Worm (Caenorhabditis elegans) whole organism, young adult: ENCODE data around the gene T26H8.4.

Experiments used
- B0019.2 ChIP-seq: fragments of 200-800 bp; sonication (Bioruptor generic); conservative IDR thresholded peaks from 2 replicates; pipeline ENCODE4 v1.3.6; 2022; ENCODE audit warnings: missing genetic modification reagents, missing genetic modification characterization, missing compliant biosample characterization
- B0261.1 ChIP-seq: sonication (generic microtip); optimal IDR thresholded peaks from 2 replicates; lab custom pipeline; 2016; ENCODE audit warnings: mild to moderate bottlenecking, missing genetic modification characterization, moderate library complexity, missing compliant biosample characterization
- F10E7.11 ChIP-seq: sonication (generic microtip); optimal IDR thresholded peaks from 2 replicates; lab custom pipeline; 2017; ENCODE audit warnings: mild to moderate bottlenecking, missing genetic modification characterization, moderate library complexity, missing compliant biosample characterization
- F22D6.2 ChIP-seq: sonication (generic microtip); optimal IDR thresholded peaks from 2 replicates; lab custom pipeline; 2016; ENCODE audit warnings: mild to moderate bottlenecking, missing genetic modification characterization, missing compliant biosample characterization
- F37B4.10 ChIP-seq: fragments of 200-800 bp; sonication (Bioruptor generic); IDR thresholded peaks from 2 replicates; pipeline ENCODE4 v1.3.6; 2022; ENCODE audit warnings: missing genetic modification characterization, missing compliant biosample characterization
- F52B5.7 ChIP-seq: sonication (generic microtip); optimal IDR thresholded peaks from 2 replicates; lab custom pipeline; 2016; ENCODE audit warnings: mild to moderate bottlenecking, missing genetic modification characterization, missing compliant biosample characterization
- F55B11.4 ChIP-seq: sonication (generic microtip); optimal IDR thresholded peaks from 2 replicates; lab custom pipeline; 2016; ENCODE audit warnings: missing compliant biosample characterization, missing genetic modification characterization, borderline replicate concordance; ENCODE audit not compliant: insufficient read depth
- K11D2.4 ChIP-seq: fragments of 200-800 bp; sonication (Bioruptor generic); IDR thresholded peaks from 2 replicates; pipeline ENCODE4 v1.3.6; 2022; ENCODE audit warnings: missing genetic modification reagents, missing genetic modification characterization, missing compliant biosample characterization
- K12H6.12 ChIP-seq: fragments of 200-800 bp; sonication (Bioruptor generic); optimal IDR thresholded peaks from 2 replicates; lab custom pipeline; 2018; ENCODE audit warnings: mild to moderate bottlenecking, missing genetic modification characterization, missing compliant biosample characterization
- T07F8.4 ChIP-seq: sonication (generic microtip); optimal IDR thresholded peaks from 2 replicates; lab custom pipeline; 2016; ENCODE audit warnings: mild to moderate bottlenecking, missing genetic modification characterization, moderate library complexity, missing compliant biosample characterization
- Y56A3A.18 ChIP-seq: fragments of 200-800 bp; sonication (Bioruptor generic); IDR thresholded peaks from 2 replicates; pipeline ENCODE4 v1.3.6; 2022; ENCODE audit warnings: missing genetic modification reagents, missing genetic modification characterization, missing compliant biosample characterization
- Y67H2A.10 ChIP-seq: fragments of 200-800 bp; sonication (Bioruptor generic); conservative IDR thresholded peaks from 2 replicates; pipeline ENCODE4 v1.3.6; 2022; ENCODE audit warnings: missing genetic modification reagents, missing genetic modification characterization, missing compliant biosample characterization
- Y95B8A.8 ChIP-seq: fragments of 200-800 bp; sonication (Bioruptor generic); IDR thresholded peaks from 2 replicates; pipeline ENCODE4 v1.3.6; 2022; ENCODE audit warnings: missing genetic modification reagents, missing genetic modification characterization, missing compliant biosample characterization
- akir-1 ChIP-seq: fragments of 200-800 bp; sonication (Bioruptor generic); optimal IDR thresholded peaks from 2 replicates; lab custom pipeline; 2018; ENCODE audit warnings: mild to moderate bottlenecking, missing genetic modification characterization, moderate library complexity, missing compliant biosample characterization
- aptf-2 ChIP-seq: fragments of 200-800 bp; sonication (Bioruptor generic); conservative IDR thresholded peaks from 2 replicates; pipeline ENCODE4 v1.3.6; 2022; ENCODE audit warnings: missing genetic modification reagents, missing genetic modification characterization, missing compliant biosample characterization
- attf-3 ChIP-seq: fragments of 200-800 bp; sonication (Bioruptor generic); conservative IDR thresholded peaks from 2 replicates; pipeline ENCODE4 v1.3.6; 2022; ENCODE audit warnings: missing genetic modification reagents, missing genetic modification characterization, missing compliant biosample characterization
- attf-6 ChIP-seq: fragments of 200-800 bp; sonication (Bioruptor generic); IDR thresholded peaks from 2 replicates; pipeline ENCODE4 v1.3.6; 2022; ENCODE audit warnings: missing genetic modification reagents, missing genetic modification characterization, missing compliant biosample characterization
- ccch-3 ChIP-seq: fragments of 200-800 bp; sonication (Bioruptor generic); optimal IDR thresholded peaks from 2 replicates; lab custom pipeline; 2018; ENCODE audit warnings: mild to moderate bottlenecking, missing genetic modification characterization, missing compliant biosample characterization
- cebp-2 ChIP-seq: fragments of 200-800 bp; sonication (Bioruptor generic); IDR thresholded peaks from 2 replicates; pipeline ENCODE4 v1.3.6; 2022; ENCODE audit warnings: missing genetic modification characterization, missing compliant biosample characterization
- chd-7 ChIP-seq: sonication (generic microtip); optimal IDR thresholded peaks from 2 replicates; lab custom pipeline; 2016; ENCODE audit warnings: mild to moderate bottlenecking, missing genetic modification characterization, moderate library complexity, missing compliant biosample characterization
- die-1 ChIP-seq: sonication (generic microtip); optimal IDR thresholded peaks from 2 replicates; lab custom pipeline; 2016; ENCODE audit warnings: missing genotype, mild to moderate bottlenecking, missing genetic modification characterization, missing compliant biosample characterization
- efl-1 ChIP-seq: fragments of 150-350 bp; optimal IDR thresholded peaks from 2 replicates; lab custom pipeline; 2014; ENCODE audit warnings: missing biosample characterization, missing genetic modification reagents, missing genetic modification characterization
- egrh-3 ChIP-seq: fragments of 200-800 bp; sonication (Bioruptor generic); IDR thresholded peaks from 2 replicates; pipeline ENCODE4 v1.3.6; 2022; ENCODE audit warnings: missing genetic modification reagents, missing genetic modification characterization, missing compliant biosample characterization
- let-607 ChIP-seq, 2 experiments: fragments of 200-800 bp in 1 of 2; sonication (Bioruptor generic) in 1 of 2; sonication (generic microtip) in 1 of 2; optimal IDR thresholded peaks; 2 replicates each; lab custom pipeline; 2016 to 2018; ENCODE audit warnings: mild to moderate bottlenecking in 2 of 2, missing compliant biosample characterization in 2 of 2, missing genetic modification characterization in 2 of 2, moderate library complexity in 2 of 2, missing genotype in 1 of 2
- nfya-1 ChIP-seq: sonication (generic microtip); optimal IDR thresholded peaks from 2 replicates; lab custom pipeline; 2017; ENCODE audit warnings: antibody characterized with exemption, missing compliant biosample characterization, missing genetic modification characterization, borderline replicate concordance; ENCODE audit not compliant: insufficient read depth
- nfyb-1 ChIP-seq: fragments of 200-800 bp; sonication (Bioruptor generic); IDR thresholded peaks from 2 replicates; pipeline ENCODE4 v1.3.6; 2022; ENCODE audit warnings: missing genetic modification reagents, missing genetic modification characterization, missing compliant biosample characterization
- nhr-120 ChIP-seq: fragments of 200-800 bp; sonication (Bioruptor generic); IDR thresholded peaks from 2 replicates; pipeline ENCODE4 v1.3.6; 2022; ENCODE audit warnings: missing genetic modification characterization, missing compliant biosample characterization
- pbrm-1 ChIP-seq: fragments of 200-800 bp; sonication (Bioruptor generic); IDR thresholded peaks from 2 replicates; pipeline ENCODE4 v1.3.6; 2022; ENCODE audit warnings: missing genetic modification reagents, missing genetic modification characterization, missing compliant biosample characterization
- sdz-38 ChIP-seq: sonication (generic microtip); optimal IDR thresholded peaks from 2 replicates; lab custom pipeline; 2016; ENCODE audit warnings: missing genotype, missing genetic modification characterization, missing compliant biosample characterization
- sea-2 ChIP-seq: fragments of 200-800 bp; sonication (Bioruptor generic); IDR thresholded peaks from 2 replicates; pipeline ENCODE4 v1.3.6; 2022; ENCODE audit warnings: missing genetic modification characterization, missing compliant biosample characterization
- tbp1 ChIP-seq: fragments of 200-800 bp; sonication (Bioruptor generic); optimal IDR thresholded peaks from 2 replicates; lab custom pipeline; 2018; ENCODE audit warnings: mild to moderate bottlenecking, missing genetic modification characterization, missing compliant biosample characterization
- tlf-1 ChIP-seq: fragments of 200-800 bp; sonication (Bioruptor generic); optimal IDR thresholded peaks from 2 replicates; lab custom pipeline; 2018; ENCODE audit warnings: mild to moderate bottlenecking, missing genetic modification characterization, missing compliant biosample characterization
- ztf-28 ChIP-seq: fragments of 200-800 bp; sonication (Bioruptor generic); IDR thresholded peaks from 2 replicates; pipeline ENCODE4 v1.3.6; 2022; ENCODE audit warnings: missing genetic modification reagents, missing genetic modification characterization, missing compliant biosample characterization
- ztf-3 ChIP-seq: fragments of 200-800 bp; sonication (Bioruptor generic); optimal IDR thresholded peaks from 2 replicates; lab custom pipeline; 2018; ENCODE audit warnings: mild to moderate bottlenecking, missing genetic modification characterization, missing compliant biosample characterization
- ztf-6 ChIP-seq: fragments of 200-800 bp; sonication (Bioruptor generic); IDR thresholded peaks from 2 replicates; pipeline ENCODE4 v1.3.6; 2022; ENCODE audit warnings: missing genetic modification reagents, missing genetic modification characterization, missing compliant biosample characterization

The T26H8.4 gene

ce11 chrV:15349044-15349443 is 42.4 kb upstream of the T26H8.4 start, which contains the start of gene clec-230:
Gene clec-230 (minus strand): TSS chrV:15349144.
- TF ChIP-seq ztf-3 (GFP tag; lab: Kevin White, UChicago) (no peak), die-1 (tag; lab: Kevin White, UChicago) (no peak), let-607 (tag; optimal IDR thresholded peaks at IDR 0.05; lab: Kevin White, UChicago) (no peak), aptf-2 (GFP tag; lab: Robert Waterston, UW) (no peak), ccch-3 (GFP tag; lab: Kevin White, UChicago) (no peak), K11D2.4 (GFP tag; lab: Robert Waterston, UW) (no peak), nfyb-1 (GFP tag; lab: Robert Waterston, UW) (no peak), T07F8.4 (no peak), K12H6.12 (no peak), F22D6.2 (tag; lab: Kevin White, UChicago) (no peak)

ce11 chrV:15347292-15347691 is 40.6 kb upstream of the T26H8.4 start, which contains the start of gene C29F3.3:
Gene C29F3.3 (minus strand): TSS chrV:15347392.
- TF ChIP-seq Y67H2A.10 (GFP tag; lab: Robert Waterston, UW) (no peak), nfya-1 (tag; lab: Kevin White, UChicago) (no peak), pbrm-1 (GFP tag; lab: Robert Waterston, UW) (no peak), akir-1 (GFP tag; lab: Kevin White, UChicago) (no peak), chd-7 (tag; lab: Kevin White, UChicago) (no peak), F37B4.10 (GFP tag; lab: Robert Waterston, UW) (no peak), F10E7.11 (tag; lab: Kevin White, UChicago) (no peak), efl-1 (GFP tag; lab: Kevin White, UChicago) (no peak), cebp-2 (no peak), ztf-28 (GFP tag; lab: Robert Waterston, UW) (no peak), F55B11.4 (no peak), K12H6.12 (no peak), nhr-120 (GFP tag; lab: Robert Waterston, UW) (no peak)

- no peak for TF ChIP-seq sdz-38 (tag; lab: Kevin White, UChicago)
- 0 out of 2 replicates have a peak, but pooled peaks have one; percentile 11 for TF ChIP-seq nhr-120 (GFP tag; lab: Robert Waterston, UW)
- TF ChIP-seq, all 124 proteins: peak for 1
Observed at ce11 chrV:15344481-15344880, 37.8 kb upstream of the T26H8.4 start, which contains the start of gene wrt-8. Gene wrt-8 (minus strand): TSS chrV:15344581.

- TF ChIP-seq B0261.1 (no peak), tlf-1 (GFP tag; lab: Kevin White, UChicago) (no peak), attf-6 (no peak), F52B5.7 (tag; lab: Kevin White, UChicago) (no peak), attf-3 (GFP tag; lab: Robert Waterston, UW) (no peak), Y95B8A.8 (no peak), sea-2 (GFP tag; lab: Robert Waterston, UW) (no peak), ztf-6 (GFP tag; lab: Robert Waterston, UW) (no peak), B0019.2 (GFP tag; lab: Robert Waterston, UW) (no peak), tbp1 (GFP tag; lab: Kevin White, UChicago) (no peak), egrh-3 (no peak), Y56A3A.18 (GFP tag; lab: Robert Waterston, UW) (no peak)
Observed at ce11 chrV:15341404-15341803, 34.8 kb upstream of the T26H8.4 start, which contains the start of gene clec-229. Gene clec-229 (minus strand): TSS chrV:15341504.
